Worm (Caenorhabditis elegans): ENCODE data around the gene col-115.
A peak's percentile ranks its signal among the peaks of the same experiment; 100 is the strongest.

Gene col-115

DNA sequence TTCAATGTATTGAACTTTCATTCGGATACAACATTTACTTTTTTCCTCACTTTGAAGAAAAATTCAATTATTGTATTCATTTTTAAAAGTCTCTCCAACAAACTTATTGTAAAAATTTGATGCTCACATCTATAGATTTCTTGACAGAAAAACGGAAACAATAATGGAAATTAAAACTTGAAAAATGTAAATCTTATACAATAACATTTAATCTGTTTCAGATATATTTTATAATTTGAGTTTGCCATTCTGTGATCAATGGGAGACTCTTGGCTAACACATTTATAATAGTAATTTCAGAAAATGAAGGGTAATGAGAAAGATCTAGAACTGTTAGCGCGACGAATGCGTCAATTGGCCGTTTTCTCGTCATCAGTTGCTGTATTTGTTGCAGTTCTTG lies at the start of gene col-115:
col-115 (plus strand) TSS at position 301 of the 400 bp plus-strand sequence.
- TF ChIP-seq nhr-28 (tag; optimal IDR thresholded peaks at IDR 0.05) (no peak), vab-7 (GFP tag; IDR thresholded peaks at IDR 0.05) (no peak), nhr-41 (GFP tag; IDR thresholded peaks at IDR 0.05) (no peak), nhr-11 (tag; optimal IDR thresholded peaks at IDR 0.05) (no peak), nhr-111 (GFP tag; optimal IDR thresholded peaks at IDR 0.05) (no peak), zip-11 (GFP tag; IDR thresholded peaks at IDR 0.05) (no peak), snpc-1.2 (GFP tag; IDR thresholded peaks at IDR 0.05) (no peak), lim-7 (GFP tag; IDR thresholded peaks at IDR 0.05) (no peak), hif-1 (tag; optimal IDR thresholded peaks at IDR 0.05) (no peak)

DNA sequence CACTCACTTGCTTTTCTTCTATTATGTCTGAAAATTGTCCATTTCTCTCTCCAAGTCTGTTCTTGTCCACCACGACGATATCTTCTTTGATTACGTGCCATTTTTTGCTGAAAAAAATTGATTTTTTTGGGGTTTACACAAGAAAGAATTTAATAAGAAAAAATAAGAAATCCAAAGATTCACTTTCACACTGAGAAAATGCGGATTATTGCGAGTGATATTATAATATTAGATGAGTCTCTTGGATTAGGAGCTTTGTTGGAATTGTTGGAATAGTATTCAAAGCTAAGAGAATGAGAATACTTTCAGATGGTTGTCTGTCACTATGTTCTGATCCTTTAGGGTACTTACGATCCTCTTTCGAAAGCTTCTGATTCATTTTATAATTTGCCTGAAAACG lies 49.7 kb upstream of the col-115 start, which contains the start of gene F20D12.7:
F20D12.7 (minus strand) TSS at position 101 of the 400 bp plus-strand sequence.
- TF ChIP-seq hif-1 (tag; optimal IDR thresholded peaks at IDR 0.05) (no peak), nhr-237 (tag; optimal IDR thresholded peaks at IDR 0.05) (no peak), hlh-30 (tag; optimal IDR thresholded peaks at IDR 0.05; ENCODE audit: insufficient read depth) (no peak), attf-4 (tag; optimal IDR thresholded peaks at IDR 0.05) (no peak), T26A8.4 (GFP tag; IDR thresholded peaks at IDR 0.05) (no peak), mxl-2 (GFP tag; conservative IDR thresholded peaks at IDR 0.05) (no peak)

- TF ChIP-seq dmd-6 (GFP tag; IDR thresholded peaks at IDR 0.05): no peak
- TF ChIP-seq gei-8 (GFP tag; optimal IDR thresholded peaks at IDR 0.05): no peak
- TF ChIP-seq nhr-42 (GFP tag; IDR thresholded peaks at IDR 0.05): no peak
- TF ChIP-seq hmg-1.1 (GFP tag; IDR thresholded peaks at IDR 0.05): no peak
Observed at ce11 chrIV:7940919-7941318, 47.6 kb upstream of the col-115 start, which contains the start of gene exc-9. Gene exc-9 (minus strand): TSS chrIV:7941019.

DNA sequence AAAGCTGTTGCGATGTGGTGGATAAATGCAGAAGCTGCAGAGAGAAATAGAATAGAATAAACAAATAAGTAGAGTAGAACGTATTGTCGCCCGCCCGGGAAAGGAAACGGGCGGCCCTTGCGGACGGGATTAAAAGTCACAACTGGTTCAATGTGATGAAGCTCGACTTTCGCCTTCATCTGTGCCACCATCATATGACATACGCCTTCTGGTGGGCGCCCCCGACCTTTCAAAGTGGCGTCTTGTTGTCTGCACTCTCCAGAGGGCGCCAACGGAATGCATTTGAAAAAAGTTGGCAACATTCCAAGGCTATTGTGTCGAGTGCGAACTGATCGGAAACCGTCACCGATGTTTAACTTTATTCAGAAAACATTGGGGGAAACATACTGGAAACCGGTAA lies 45.2 kb upstream of the col-115 start:
- TF ChIP-seq Y5F2A.4 (GFP tag; optimal IDR thresholded peaks at IDR 0.05) (no peak), daf-16 (GFP tag; optimal IDR thresholded peaks at IDR 0.05) (no peak), daf-16 (tag; optimal IDR thresholded peaks at IDR 0.05) (no peak), dve-1 (tag; optimal IDR thresholded peaks at IDR 0.05; ENCODE audit: insufficient read depth) (no peak), lin-38 (GFP tag; IDR thresholded peaks at IDR 0.05) (no peak), mep-1 (tag; optimal IDR thresholded peaks at IDR 0.05) (peak; percentile 28), php-3 (GFP tag; IDR thresholded peaks at IDR 0.05) (no peak), nhr-6 (tag; optimal IDR thresholded peaks at IDR 0.05) (no peak), lin-13 (GFP tag; optimal IDR thresholded peaks at IDR 0.05) (no peak), nhr-77 (tag; optimal IDR thresholded peaks at IDR 0.05) (no peak), dmd-8 (GFP tag; IDR thresholded peaks at IDR 0.05) (no peak), unc-62 (GFP tag; optimal IDR thresholded peaks at IDR 0.05 in 1 of 2) (peak in 1 of 2 experiments; percentile 61), unc-62 (tag; optimal IDR thresholded peaks at IDR 0.05) (no peak), hlh-30 (tag; optimal IDR thresholded peaks at IDR 0.05; ENCODE audit: insufficient read depth) (peak; percentile 57), dmd-6 (GFP tag; IDR thresholded peaks at IDR 0.05) (no peak), fos-1 (tag; optimal IDR thresholded peaks at IDR 0.05) (no peak), egl-27 (tag; optimal IDR thresholded peaks at IDR 0.05) (no peak), madf-9 (GFP tag; conservative IDR thresholded peaks at IDR 0.05) (no peak), daf-19 (GFP tag; conservative IDR thresholded peaks at IDR 0.05) (no peak), vab-7 (GFP tag; IDR thresholded peaks at IDR 0.05) (no peak), lsy-2 (tag; optimal IDR thresholded peaks at IDR 0.05) (no peak), lin-1 (GFP tag; IDR thresholded peaks at IDR 0.05) (no peak), ceh-82 (tag; optimal IDR thresholded peaks at IDR 0.05) (no peak), mdt-29 (GFP tag; IDR thresholded peaks at IDR 0.05) (no peak)

Measured in whole organism, L4 larva.